Worm (Caenorhabditis elegans) whole organism, L1 larva: ENCODE measurements around the gene F55C5.10.

Experiments used
- C34B4.2 ChIP-seq: sonication (generic microtip); optimal IDR thresholded peaks from 2 replicates; lab custom pipeline; 2017; ENCODE audit warnings: mild to moderate bottlenecking, missing genetic modification characterization, missing compliant biosample characterization
- efl-1 ChIP-seq, 4 experiments: fragments of 150-350 bp; optimal IDR thresholded peaks in 3 of 4; peaks in 1 of 4; 1 replicate in 1 of 4; 2 replicates in 3 of 4; lab custom pipeline; 2014; ENCODE audit warnings: missing biosample characterization in 2 of 4, missing genetic modification characterization in 2 of 4, missing genetic modification reagents in 2 of 4
- elt-3 ChIP-seq, 6 experiments: fragments of 150-350 bp in 1 of 6; sonication (generic microtip); optimal IDR thresholded peaks; 2 replicates each; lab custom pipeline; 2017 to 2018; ENCODE audit warnings: missing biosample characterization in 6 of 6, missing genetic modification characterization in 6 of 6, inconsistent platforms in 1 of 6
- rnt-1 ChIP-seq: sonication (generic microtip); optimal IDR thresholded peaks from 2 replicates; lab custom pipeline; 2016; ENCODE audit warnings: mild to moderate bottlenecking, missing genetic modification characterization, moderate library complexity, missing compliant biosample characterization
- skn-1 ChIP-seq: fragments of 150-350 bp; optimal IDR thresholded peaks from 2 replicates; lab custom pipeline; 2014; ENCODE audit warnings: missing biosample characterization, missing genetic modification characterization
- tlp-1 ChIP-seq: fragments of 150-350 bp; optimal IDR thresholded peaks from 2 replicates; lab custom pipeline; 2014; ENCODE audit warnings: missing biosample characterization, missing genetic modification characterization
- unc-130 ChIP-seq: fragments of 150-350 bp; optimal IDR thresholded peaks from 2 replicates; lab custom pipeline; 2017; ENCODE audit warnings: missing biosample characterization, missing genetic modification characterization, inconsistent platforms
- unc-62 ChIP-seq: fragments of 150-350 bp; optimal IDR thresholded peaks from 2 replicates; lab custom pipeline; 2014; ENCODE audit warnings: missing biosample characterization, missing genetic modification reagents, missing genetic modification characterization
- zip-4 ChIP-seq: fragments of 200-800 bp; sonication (Bioruptor generic); optimal IDR thresholded peaks from 2 replicates; lab custom pipeline; 2018; ENCODE audit warnings: mild to moderate bottlenecking, missing genetic modification characterization, moderate library complexity, missing compliant biosample characterization

DNA sequence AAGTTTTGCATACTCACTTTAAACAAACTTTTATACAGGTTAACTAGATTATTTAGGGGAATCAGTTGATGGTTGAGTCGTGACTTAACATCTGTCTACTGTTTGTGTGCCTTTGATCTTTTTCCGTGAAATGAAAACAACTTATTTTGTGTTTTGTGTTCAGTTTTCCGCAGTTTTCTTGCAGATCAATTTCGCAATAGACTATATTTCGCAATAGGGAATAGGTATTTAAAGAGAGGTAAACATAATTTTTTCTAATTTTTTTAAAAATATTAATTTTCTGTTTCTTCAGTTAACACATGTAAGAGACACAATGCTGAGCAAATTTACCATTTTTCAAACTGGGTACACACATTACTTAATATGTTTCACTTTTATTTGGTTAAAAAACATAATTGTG is 21.9 kb upstream of the F55C5.10 start, which contains the start of gene tbb-6:
- no peak for TF ChIP-seq tlp-1 (tag; lab: Kevin White, UChicago)
- TF ChIP-seq unc-130 (tag; lab: Kevin White, UChicago), result no peak
- no peak for TF ChIP-seq efl-1 (optimal IDR thresholded peaks at IDR 0.05; lab: Kevin White, UChicago)
- peak in 1 of 2 experiments; percentile 4 for TF ChIP-seq efl-1 (GFP tag; optimal IDR thresholded peaks at IDR 0.05 in 1 of 2; lab: Kevin White, UChicago)
- no peak for TF ChIP-seq unc-62 (GFP tag; lab: Kevin White, UChicago)
- TF ChIP-seq C34B4.2 (tag; lab: Kevin White, UChicago), result no peak
- peak; percentile 48 for TF ChIP-seq skn-1 (tag; lab: Kevin White, UChicago)
- no peak for TF ChIP-seq rnt-1
- no peak for TF ChIP-seq elt-3 (tag; optimal IDR thresholded peaks at IDR 0.05; lab: Kevin White, UChicago)
- TF ChIP-seq zip-4 (GFP tag; lab: Kevin White, UChicago), result peak; percentile 75
